Fruit fly (Drosophila melanogaster) whole organism, embryonic: ENCODE data around the gene MED14.

ENCODE experiments used
- Ada2b ChIP-seq: fragments of 200-800 bp; sonication (Bioruptor generic); IDR thresholded peaks from 2 replicates; pipeline ENCODE4 v1.3.6; 2022; ENCODE audit warnings: missing biosample characterization, missing genetic modification characterization
- Awh ChIP-seq: fragments of 200-800 bp; sonication (Bioruptor generic); IDR thresholded peaks from 2 replicates; pipeline ENCODE4, ENCODE4 v1.3.6; 2022; ENCODE audit warnings: missing biosample characterization, missing genetic modification characterization
- Bteb2 ChIP-seq: fragments of 200-800 bp; sonication (Bioruptor generic); optimal IDR thresholded peaks from 2 replicates; lab custom pipeline; 2016; ENCODE audit warnings: missing biosample characterization, missing genetic modification characterization
- CG11504 ChIP-seq: fragments of 200-800 bp; sonication (Bioruptor generic); optimal IDR thresholded peaks from 3 replicates; lab custom pipeline; 2019; ENCODE audit warnings: missing biosample characterization, mild to moderate bottlenecking, missing genetic modification characterization, moderate library complexity
- CG12071 ChIP-seq: fragments of 200-800 bp; sonication (Bioruptor generic); optimal IDR thresholded peaks from 3 replicates; lab custom pipeline; 2018; ENCODE audit warnings: missing biosample characterization, mild to moderate bottlenecking, missing genetic modification characterization
- CG12104 ChIP-seq: fragments of 200-800 bp; sonication (Bioruptor generic); optimal IDR thresholded peaks from 3 replicates; lab custom pipeline; 2016; ENCODE audit warnings: missing biosample characterization, missing genetic modification characterization
- CG13424 ChIP-seq: fragments of 200-800 bp; sonication (Bioruptor generic); optimal IDR thresholded peaks from 2 replicates; lab custom pipeline; 2019; ENCODE audit warnings: missing biosample characterization, mild to moderate bottlenecking, missing genetic modification characterization, moderate library complexity
- CG14441 ChIP-seq: fragments of 200-800 bp; sonication (Bioruptor generic); IDR thresholded peaks from 2 replicates; pipeline ENCODE4 v1.3.6; 2022; ENCODE audit warnings: missing biosample characterization, missing genetic modification characterization
- CG14860 ChIP-seq: fragments of 200-800 bp; sonication (Bioruptor generic); IDR thresholded peaks from 3 replicates; pipeline ENCODE4 v1.3.6; 2022; ENCODE audit warnings: missing biosample characterization, missing genetic modification characterization; ENCODE audit not compliant: partially characterized antibody
- CG17612 ChIP-seq: fragments of 200-800 bp; sonication (Bioruptor generic); IDR thresholded peaks from 2 replicates; pipeline ENCODE4 v1.3.6; 2022; ENCODE audit warnings: missing biosample characterization, missing genetic modification characterization
- CG2116 ChIP-seq: fragments of 200-800 bp; sonication (Bioruptor generic); optimal IDR thresholded peaks from 3 replicates; lab custom pipeline; 2018; ENCODE audit warnings: missing biosample characterization, mild to moderate bottlenecking, missing genetic modification characterization
- CG2120 ChIP-seq: fragments of 200-800 bp; sonication (Bioruptor generic); optimal IDR thresholded peaks from 3 replicates; lab custom pipeline; 2016; ENCODE audit warnings: missing biosample characterization, missing genetic modification characterization
- CG2875 ChIP-seq: fragments of 200-800 bp; sonication (Bioruptor generic); optimal IDR thresholded peaks from 2 replicates; lab custom pipeline; 2017; ENCODE audit warnings: missing biosample characterization, mild to moderate bottlenecking, missing genetic modification characterization, missing genetic modification reagents
- CG3838 ChIP-seq: fragments of 200-800 bp; sonication (Bioruptor generic); optimal IDR thresholded peaks from 3 replicates; lab custom pipeline; 2016; ENCODE audit warnings: missing biosample characterization, missing genetic modification characterization
- CG4360 ChIP-seq: fragments of 200-800 bp; sonication (Bioruptor generic); IDR thresholded peaks from 2 replicates; pipeline ENCODE4 v1.3.6; 2022; ENCODE audit warnings: missing biosample characterization, missing genetic modification characterization
- CG6791 ChIP-seq: fragments of 200-800 bp; sonication (Bioruptor generic); IDR thresholded peaks from 3 replicates; pipeline ENCODE4 v1.3.6; 2022; ENCODE audit warnings: missing biosample characterization, missing genetic modification characterization; ENCODE audit not compliant: partially characterized antibody
- CG7357 ChIP-seq: fragments of 200-800 bp; sonication (Bioruptor generic); IDR thresholded peaks from 3 replicates; pipeline ENCODE4 v1.3.6; 2022; ENCODE audit warnings: missing biosample characterization, missing genetic modification characterization
- CG8089 ChIP-seq: fragments of 200-800 bp; sonication (Bioruptor generic); optimal IDR thresholded peaks from 3 replicates; lab custom pipeline; 2016; ENCODE audit warnings: missing biosample characterization, missing genetic modification characterization
- CG9609 ChIP-seq: fragments of 200-800 bp; sonication (Bioruptor generic); optimal IDR thresholded peaks from 3 replicates; lab custom pipeline; 2016; ENCODE audit warnings: missing biosample characterization, missing genetic modification characterization
- Dip3 ChIP-seq: fragments of 200-800 bp; sonication (Bioruptor generic); optimal IDR thresholded peaks from 3 replicates; lab custom pipeline; 2016; ENCODE audit warnings: missing biosample characterization, missing genetic modification characterization
- Doc2 ChIP-seq: fragments of 200-800 bp; sonication (Bioruptor generic); IDR thresholded peaks from 2 replicates; pipeline ENCODE4 v1.3.6; 2022; ENCODE audit warnings: missing biosample characterization, missing genetic modification characterization
- ERR ChIP-seq: fragments of 200-800 bp; sonication (Bioruptor generic); optimal IDR thresholded peaks from 2 replicates; lab custom pipeline; 2016; ENCODE audit warnings: missing biosample characterization, missing genetic modification characterization
- Ets65A ChIP-seq: fragments of 200-800 bp; sonication (Bioruptor generic); peaks from one replicate; lab custom pipeline; 2016; ENCODE audit warnings: missing biosample characterization, missing genetic modification characterization
- Fer1 ChIP-seq: fragments of 200-800 bp; sonication (Bioruptor generic); optimal IDR thresholded peaks from 2 replicates; lab custom pipeline; 2017; ENCODE audit warnings: missing biosample characterization, mild to moderate bottlenecking, missing genetic modification characterization
- Med ChIP-seq: fragments of 200-800 bp; sonication (Bioruptor generic); peaks from one replicate; lab custom pipeline; 2016; ENCODE audit warnings: missing biosample characterization, missing genetic modification characterization, mild to moderate bottlenecking, inconsistent platforms, moderate library complexity
- Meics ChIP-seq: fragments of 200-800 bp; sonication (Bioruptor generic); optimal IDR thresholded peaks from 2 replicates; lab custom pipeline; 2017; ENCODE audit warnings: missing biosample characterization, mild to moderate bottlenecking, missing genetic modification characterization
- Mrtf ChIP-seq: fragments of 200-800 bp; sonication (Bioruptor generic); IDR thresholded peaks from 3 replicates; pipeline ENCODE4 v1.3.6; 2022; ENCODE audit warnings: missing biosample characterization, missing genetic modification characterization
- NK7.1 ChIP-seq: fragments of 200-800 bp; sonication (Bioruptor generic); optimal IDR thresholded peaks from 3 replicates; lab custom pipeline; 2016; ENCODE audit warnings: missing biosample characterization, missing genetic modification characterization
- Nf-YC ChIP-seq: fragments of 200-800 bp; optimal IDR thresholded peaks from 3 replicates; lab custom pipeline; 2019; ENCODE audit warnings: missing biosample characterization, mild to moderate bottlenecking, missing genetic modification characterization, moderate library complexity
- Oaz ChIP-seq: fragments of 200-800 bp; sonication (Bioruptor generic); IDR thresholded peaks from 2 replicates; pipeline ENCODE4 v1.3.6; 2022; ENCODE audit warnings: missing biosample characterization, missing genetic modification characterization
- Sin3A ChIP-seq: fragments of >200 bp; optimal IDR thresholded peaks from 2 replicates; lab custom pipeline; 2018
- Stat92E ChIP-seq, 3 experiments: fragments of >200 bp in 2 of 3; fragments of 200-800 bp in 1 of 3; sonication (Bioruptor generic) in 1 of 3; optimal IDR thresholded peaks; 2 replicates each; lab custom pipeline; 2017 to 2019; ENCODE audit warnings: missing biosample characterization in 3 of 3, missing genetic modification characterization in 3 of 3, mild to moderate bottlenecking in 1 of 3, moderate library complexity in 1 of 3
- Tbp ChIP-seq: fragments of >200 bp; optimal IDR thresholded peaks from 2 replicates; lab custom pipeline; 2018; ENCODE audit warnings: missing biosample characterization, missing genetic modification characterization
- bowl ChIP-seq: fragments of 200-800 bp; sonication (Bioruptor generic); IDR thresholded peaks from 2 replicates; pipeline ENCODE4 v1.3.6; 2022; ENCODE audit warnings: missing biosample characterization, missing genetic modification characterization
- chm ChIP-seq: fragments of 200-800 bp; sonication (Bioruptor generic); IDR thresholded peaks from 2 replicates; pipeline ENCODE4 v1.3.6; 2022; ENCODE audit warnings: missing biosample characterization, missing genetic modification characterization
- danr ChIP-seq: fragments of 200-800 bp; sonication (Bioruptor generic); IDR thresholded peaks from 2 replicates; pipeline ENCODE4 v1.3.6; 2022; ENCODE audit warnings: missing biosample characterization, missing genetic modification characterization
- dati ChIP-seq: fragments of 200-800 bp; sonication (Bioruptor generic); IDR thresholded peaks from 2 replicates; pipeline ENCODE4 v1.3.6; 2022; ENCODE audit warnings: missing biosample characterization, missing genetic modification characterization
- dm ChIP-seq: fragments of 200-800 bp; sonication (Bioruptor generic); optimal IDR thresholded peaks from 3 replicates; lab custom pipeline; 2016; ENCODE audit warnings: missing biosample characterization, missing genetic modification characterization
- dysf ChIP-seq: fragments of 200-800 bp; sonication (Bioruptor generic); IDR thresholded peaks from 3 replicates; pipeline ENCODE4 v1.3.6; 2022; ENCODE audit warnings: missing biosample characterization, missing genetic modification characterization
- fd64A ChIP-seq: fragments of 200-800 bp; sonication (Bioruptor generic); optimal IDR thresholded peaks from 3 replicates; lab custom pipeline; 2018; ENCODE audit warnings: missing biosample characterization, mild to moderate bottlenecking, missing genetic modification characterization
- fd96Cb ChIP-seq: fragments of 200-800 bp; sonication (Bioruptor generic); optimal IDR thresholded peaks from 2 replicates; lab custom pipeline; 2018; ENCODE audit warnings: missing biosample characterization, mild to moderate bottlenecking, missing genetic modification characterization, moderate library complexity
- ftz-f1 ChIP-seq: fragments of 200-800 bp; sonication (Bioruptor generic); optimal IDR thresholded peaks from 2 replicates; lab custom pipeline; 2016; ENCODE audit warnings: missing biosample characterization, missing genetic modification characterization
- gro ChIP-seq: fragments of 200-800 bp; sonication (Bioruptor generic); optimal IDR thresholded peaks from 2 replicates; lab custom pipeline; 2016; ENCODE audit warnings: missing biosample characterization, missing genetic modification characterization
- ind ChIP-seq: fragments of 200-800 bp; sonication (Bioruptor generic); optimal IDR thresholded peaks from 3 replicates; lab custom pipeline; 2016; ENCODE audit warnings: missing biosample characterization, missing genetic modification characterization
- jigr1 ChIP-seq: fragments of 200-800 bp; sonication (Bioruptor generic); IDR thresholded peaks from 3 replicates; pipeline ENCODE4 v1.3.6; 2022; ENCODE audit warnings: missing biosample characterization, missing genetic modification characterization
- maf-S ChIP-seq: fragments of 200-800 bp; sonication (Bioruptor generic); optimal IDR thresholded peaks from 2 replicates; lab custom pipeline; 2016; ENCODE audit warnings: missing biosample characterization, missing genetic modification characterization
- seq ChIP-seq: fragments of 200-800 bp; sonication (Bioruptor generic); IDR thresholded peaks from 2 replicates; pipeline ENCODE4 v1.3.6; 2022; ENCODE audit warnings: missing biosample characterization, missing genetic modification characterization
- sima ChIP-seq: fragments of 200-800 bp; sonication (Bioruptor generic); optimal IDR thresholded peaks from 2 replicates; lab custom pipeline; 2016; ENCODE audit warnings: missing biosample characterization, missing genetic modification characterization
- sqz ChIP-seq: fragments of 200-800 bp; sonication (Bioruptor generic); optimal IDR thresholded peaks from 3 replicates; lab custom pipeline; 2018; ENCODE audit warnings: missing biosample characterization, mild to moderate bottlenecking, missing genetic modification characterization
- stwl ChIP-seq: fragments of 200-800 bp; sonication (Bioruptor generic); optimal IDR thresholded peaks from 3 replicates; lab custom pipeline; 2018; ENCODE audit warnings: missing biosample characterization, mild to moderate bottlenecking, missing genetic modification characterization, moderate library complexity
- trh ChIP-seq: fragments of 200-800 bp; sonication (Bioruptor generic); optimal IDR thresholded peaks from 2 replicates; lab custom pipeline; 2016; ENCODE audit warnings: missing biosample characterization, missing genetic modification characterization
- wor ChIP-seq: fragments of 200-800 bp; sonication (Bioruptor generic); IDR thresholded peaks from 2 replicates; pipeline ENCODE4 v1.3.6; 2022; ENCODE audit warnings: missing biosample characterization, missing genetic modification characterization

The MED14 gene

dm6 chr3L:615425-616046, 22.5 kb downstream of the MED14 start (continued):
- TF ChIP-seq Nf-YC (tag; lab: Kevin White, UChicago) (peak; percentile 13), CG11504 (tag; lab: Kevin White, UChicago) (peak; percentile 93), Tbp (no peak), CG2875 (GFP tag; lab: Kevin White, UChicago) (peak; percentile 66), gro (GFP tag; lab: Kevin White, UChicago) (peak; percentile 39), ind (peak; percentile 87), Mrtf (peak; percentile 82), CG17612 (0 out of 2 replicates have a peak, but pooled peaks have one; percentile 37), Ets65A (GFP tag; lab: Kevin White, UChicago) (peak; percentile 95), seq (GFP tag; lab: Robert Waterston, UW) (peak; percentile 90), CG14441 (peak; percentile 90), maf-S (GFP tag; lab: Kevin White, UChicago) (peak; percentile 88), trh (GFP tag; lab: Kevin White, UChicago) (peak; percentile 77), dm (GFP tag; lab: Kevin White, UChicago) (peak; percentile 57), Fer1 (peak; percentile 89), Oaz (GFP tag; lab: Robert Waterston, UW) (peak; percentile 78), sima (GFP tag; lab: Kevin White, UChicago) (peak; percentile 68), Bteb2 (peak; percentile 86), Stat92E (GFP tag; optimal IDR thresholded peaks at IDR 0.05; lab: Kevin White, UChicago) (no peak), CG6791 (GFP tag; lab: Robert Waterston, UW) (no peak), CG9609 (GFP tag; lab: Kevin White, UChicago) (peak; percentile 79), ftz-f1 (GFP tag; lab: Kevin White, UChicago) (no peak), CG13424 (tag; lab: Kevin White, UChicago) (peak; percentile 88), bowl (peak; percentile 77), fd96Cb (tag; lab: Kevin White, UChicago) (peak; percentile 92), Doc2 (GFP tag; lab: Robert Waterston, UW) (no peak), Awh (GFP tag; lab: Robert Waterston, UW) (peak; percentile 89), stwl (tag; lab: Kevin White, UChicago) (peak; percentile 3), ERR (GFP tag; lab: Kevin White, UChicago) (peak; percentile 64), CG8089 (peak; percentile 78), CG3838 (GFP tag; lab: Kevin White, UChicago) (peak; percentile 78), CG2120 (GFP tag; lab: Kevin White, UChicago) (peak; percentile 69), danr (peak; percentile 48; the same call in 1 of the 2 replicates), Ada2b (GFP tag; lab: Robert Waterston, UW) (peak; percentile 90), fd64A (GFP tag; lab: Kevin White, UChicago) (peak; percentile 81), CG2116 (GFP tag; lab: Kevin White, UChicago) (peak; percentile 20), CG12104 (peak; percentile 67), Sin3A (no peak), CG7357 (GFP tag; lab: Robert Waterston, UW) (peak; percentile 72), NK7.1 (peak; percentile 71), Med (GFP tag; lab: Kevin White, UChicago) (peak; percentile 94), CG14860 (GFP tag; lab: Robert Waterston, UW) (no peak), CG12071 (GFP tag; lab: Kevin White, UChicago) (peak; percentile 39), dysf (GFP tag; lab: Robert Waterston, UW) (peak; percentile 91), dati (no peak), jigr1 (GFP tag; lab: Robert Waterston, UW) (peak; percentile 80; the same call in 2 of the 3 replicates), CG4360 (GFP tag; lab: Robert Waterston, UW) (peak; percentile 51; the same call in 1 of the 2 replicates), wor (GFP tag; lab: Robert Waterston, UW) (peak; percentile 85), Meics (GFP tag; lab: Kevin White, UChicago) (peak; percentile 80), sqz (GFP tag; lab: Kevin White, UChicago) (peak; percentile 46), Dip3 (GFP tag; lab: Kevin White, UChicago) (peak; percentile 46), chm (peak; percentile 90)
